Fruit fly (Drosophila melanogaster): ENCODE data around the gene Idgf3.

Gene Idgf3

DNA sequence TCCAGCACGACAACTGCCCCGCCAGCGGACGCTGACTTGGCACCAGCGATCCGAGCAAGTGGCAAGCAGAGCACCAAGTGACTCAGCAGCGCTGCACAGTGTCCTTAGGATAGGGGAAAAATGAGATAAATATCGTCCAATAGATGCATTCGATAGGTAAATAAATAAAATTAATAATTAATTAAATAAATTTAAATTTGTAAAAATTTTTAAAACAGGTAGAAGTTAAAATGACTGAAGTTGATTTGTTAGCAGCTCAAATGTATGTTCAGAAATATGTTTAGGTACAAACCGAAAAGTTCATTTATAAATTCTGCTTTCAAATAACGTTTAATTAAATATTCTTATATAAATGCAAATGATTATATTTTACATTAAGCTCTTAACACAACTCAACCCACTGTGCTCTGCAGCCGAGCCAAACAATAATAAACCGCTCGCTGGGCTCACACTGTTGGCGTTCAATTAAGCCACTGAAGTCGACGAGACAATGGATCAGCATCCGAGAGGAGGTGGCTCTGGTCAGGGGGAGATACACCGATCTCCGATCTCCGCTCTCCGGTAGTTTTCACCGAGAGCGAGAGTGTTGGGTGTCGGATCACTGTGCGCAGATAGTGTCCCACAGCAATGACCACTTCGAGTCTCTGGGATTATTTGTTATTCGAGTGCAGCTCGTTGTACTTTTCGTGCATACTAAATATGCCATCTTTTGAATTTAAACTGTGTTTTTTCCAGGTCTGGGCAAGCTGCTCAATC, 2.1 kb upstream of the Idgf3 start, which contains the start of gene CG5888:
Gene CG5888 (minus strand): TSS at position 19 of the 756 bp plus-strand sequence.
- TF ChIP-seq psq (optimal IDR thresholded peaks at IDR 0.05) (no peak), Sin3A (optimal IDR thresholded peaks at IDR 0.05) (no peak)

DNA sequence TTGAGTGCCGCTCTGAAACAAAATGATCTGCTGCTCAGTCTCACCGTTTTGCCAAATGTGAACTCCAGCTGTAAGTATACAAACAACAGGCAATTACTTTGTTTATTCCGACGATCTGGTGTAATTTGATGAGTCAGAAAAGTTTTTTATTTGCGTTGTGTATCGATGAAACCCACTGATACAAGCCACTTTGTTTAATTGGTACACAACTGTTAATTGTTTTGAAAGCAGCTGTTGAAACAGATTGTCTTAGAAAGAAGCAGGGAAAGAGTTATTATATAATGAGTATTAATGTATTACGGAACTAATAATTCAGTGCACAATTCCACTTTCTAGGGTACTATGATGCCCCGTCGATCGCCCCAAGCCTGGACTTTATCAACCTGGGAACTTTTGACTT, 1.2 kb downstream of the Idgf3 start:
- no peak for TF ChIP-seq Sin3A (optimal IDR thresholded peaks at IDR 0.05)
- TF ChIP-seq ttk (optimal IDR thresholded peaks at IDR 0.05), result no peak
- no peak for TF ChIP-seq h (optimal IDR thresholded peaks at IDR 0.05)
- no peak for TF ChIP-seq insv (optimal IDR thresholded peaks at IDR 0.05)
- no peak for TF ChIP-seq Myc (optimal IDR thresholded peaks at IDR 0.05)
- no peak for TF ChIP-seq psq (optimal IDR thresholded peaks at IDR 0.05)

DNA sequence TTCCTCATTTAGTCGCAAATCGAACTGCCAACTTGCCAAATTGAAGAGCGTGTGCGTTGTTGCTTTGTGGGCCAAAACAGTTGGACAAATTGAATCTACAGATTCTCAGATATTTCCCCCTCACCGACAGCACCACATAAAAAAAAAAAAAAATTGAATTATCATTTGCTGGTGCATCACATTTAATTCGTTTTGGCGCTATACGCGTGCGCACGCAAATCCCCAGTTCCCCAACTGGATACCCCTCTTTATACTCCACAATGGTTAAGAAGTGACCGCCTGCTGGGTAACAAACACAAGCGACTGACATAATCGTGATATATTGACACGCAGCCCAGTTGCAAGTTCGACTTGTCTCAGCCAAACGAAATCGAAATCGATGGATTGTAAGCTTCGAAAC, 7.7 kb downstream of the Idgf3 start:
- TF ChIP-seq Myc (optimal IDR thresholded peaks at IDR 0.05) (no peak), ttk (optimal IDR thresholded peaks at IDR 0.05) (no peak), insv (optimal IDR thresholded peaks at IDR 0.05) (no peak), Sin3A (optimal IDR thresholded peaks at IDR 0.05) (no peak), h (optimal IDR thresholded peaks at IDR 0.05) (no peak), psq (optimal IDR thresholded peaks at IDR 0.05) (no peak)

DNA sequence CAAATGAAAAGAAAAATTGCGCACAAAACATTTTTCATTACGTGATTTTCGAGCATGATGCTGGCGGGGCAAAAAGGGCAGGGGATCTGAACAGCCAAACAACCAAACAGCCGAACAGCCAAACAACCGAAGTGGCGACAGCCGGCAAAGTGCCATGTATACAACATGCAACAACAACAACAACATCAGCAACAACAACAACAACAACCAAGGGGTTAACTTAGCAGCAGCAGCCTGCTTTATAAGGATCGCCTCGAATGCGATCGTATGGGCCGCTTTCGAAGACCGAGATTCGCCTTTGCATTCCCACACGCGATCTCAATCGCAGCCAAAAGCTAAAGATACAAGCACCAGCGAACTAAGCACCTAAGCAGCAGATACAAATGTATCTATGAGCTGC, 12.9 kb downstream of the Idgf3 start:
- TF ChIP-seq Myc (optimal IDR thresholded peaks at IDR 0.05) (no peak), psq (optimal IDR thresholded peaks at IDR 0.05) (no peak), ttk (optimal IDR thresholded peaks at IDR 0.05) (no peak), h (optimal IDR thresholded peaks at IDR 0.05) (no peak), Sin3A (optimal IDR thresholded peaks at IDR 0.05) (no peak), insv (optimal IDR thresholded peaks at IDR 0.05) (no peak)

DNA sequence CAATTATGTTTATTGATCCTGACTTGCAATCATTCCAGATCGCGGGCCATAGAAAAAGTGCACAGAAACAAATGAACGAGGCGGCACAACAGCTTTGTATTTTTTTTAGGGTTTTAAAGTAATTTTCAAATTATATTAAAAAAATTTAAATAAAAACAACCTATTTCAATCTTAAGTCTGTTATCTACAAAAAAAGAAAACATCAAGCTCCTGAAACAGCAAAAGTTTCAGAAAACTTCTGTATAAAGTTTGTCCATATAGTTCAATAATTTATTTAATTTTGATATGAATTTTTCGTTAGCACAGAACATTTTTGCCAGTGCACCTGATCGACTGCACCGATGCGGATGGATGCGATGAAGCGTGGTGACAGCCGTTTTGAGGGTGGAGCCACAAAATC, 19.0 kb downstream of the Idgf3 start:
- TF ChIP-seq insv (optimal IDR thresholded peaks at IDR 0.05) (no peak), psq (optimal IDR thresholded peaks at IDR 0.05) (no peak), Sin3A (optimal IDR thresholded peaks at IDR 0.05) (no peak), h (optimal IDR thresholded peaks at IDR 0.05) (no peak), Myc (optimal IDR thresholded peaks at IDR 0.05) (no peak), ttk (optimal IDR thresholded peaks at IDR 0.05) (no peak)

DNA sequence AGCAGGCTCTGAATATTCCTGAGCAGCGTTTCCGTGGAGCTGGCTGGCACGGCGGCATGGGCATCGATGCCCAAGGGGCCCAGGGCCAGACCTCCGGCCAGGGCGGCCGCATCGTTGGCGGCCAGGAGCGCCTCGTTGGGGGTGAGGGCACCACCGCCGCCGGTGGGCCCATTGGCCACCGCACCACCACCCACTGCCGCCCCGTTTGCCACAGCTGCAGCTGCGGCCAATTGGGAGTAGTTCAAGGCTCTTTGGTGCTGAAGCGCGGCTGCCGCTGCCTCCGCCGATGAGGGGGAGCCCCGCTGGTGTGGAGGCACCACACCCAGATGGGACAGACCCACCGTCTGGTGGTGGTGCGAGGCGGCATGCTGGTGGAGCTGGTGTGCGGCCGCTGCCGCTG, 21.5 kb downstream of the Idgf3 start:
- TF ChIP-seq insv (optimal IDR thresholded peaks at IDR 0.05), result no peak
- no peak for TF ChIP-seq psq (optimal IDR thresholded peaks at IDR 0.05)
- TF ChIP-seq Sin3A (optimal IDR thresholded peaks at IDR 0.05), result no peak
- TF ChIP-seq ttk (optimal IDR thresholded peaks at IDR 0.05), result no peak
- no peak for TF ChIP-seq h (optimal IDR thresholded peaks at IDR 0.05)
- TF ChIP-seq Myc (optimal IDR thresholded peaks at IDR 0.05), result no peak

DNA sequence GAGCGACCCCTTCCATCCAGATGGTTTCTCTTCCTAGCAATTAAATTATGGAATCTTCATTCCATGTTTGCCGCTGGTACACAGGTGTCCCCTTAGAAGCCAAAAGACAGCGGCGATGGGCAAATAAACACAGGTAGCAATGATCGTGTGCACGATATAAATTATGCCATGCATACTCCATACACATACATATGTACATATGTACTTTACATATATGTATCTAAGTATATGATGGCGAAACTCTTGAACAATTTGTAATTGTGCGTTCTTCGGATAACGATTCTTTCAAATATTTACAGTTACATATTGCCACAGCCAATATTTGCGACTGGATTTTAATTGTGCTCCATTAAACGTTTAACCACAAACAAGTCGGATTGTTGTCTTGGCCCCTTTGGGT, 25.8 kb downstream of the Idgf3 start:
- TF ChIP-seq Sin3A (optimal IDR thresholded peaks at IDR 0.05), result no peak
- TF ChIP-seq psq (optimal IDR thresholded peaks at IDR 0.05), result no peak
- no peak for TF ChIP-seq ttk (optimal IDR thresholded peaks at IDR 0.05)
- no peak for TF ChIP-seq insv (optimal IDR thresholded peaks at IDR 0.05)
- TF ChIP-seq h (optimal IDR thresholded peaks at IDR 0.05), result no peak

DNA sequence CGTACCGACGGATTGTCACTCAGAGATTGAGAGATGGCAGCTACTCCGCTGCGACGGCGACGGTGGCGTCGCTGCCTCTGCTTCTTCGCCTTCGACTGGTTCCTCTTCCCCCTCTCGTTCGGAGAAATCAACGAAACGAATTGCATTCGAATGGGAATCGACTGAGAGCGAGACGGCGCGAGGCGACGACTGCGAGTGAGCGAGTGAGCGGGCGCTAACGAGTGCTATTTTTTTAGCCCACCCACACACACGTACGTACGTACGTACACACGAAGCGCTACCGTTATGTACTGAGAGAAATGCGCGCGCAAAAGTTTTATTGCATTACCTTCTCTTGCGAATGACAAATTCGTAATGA, 34.9 kb downstream of the Idgf3 start, which contains the start of gene dac:
Gene dac (minus strand): TSS at position 356 of the 358 bp plus-strand sequence.
- TF ChIP-seq Myc (optimal IDR thresholded peaks at IDR 0.05) (no peak), h (optimal IDR thresholded peaks at IDR 0.05) (no peak), insv (optimal IDR thresholded peaks at IDR 0.05) (no peak), ttk (optimal IDR thresholded peaks at IDR 0.05) (no peak), psq (optimal IDR thresholded peaks at IDR 0.05) (no peak), Sin3A (optimal IDR thresholded peaks at IDR 0.05) (no peak)

DNA sequence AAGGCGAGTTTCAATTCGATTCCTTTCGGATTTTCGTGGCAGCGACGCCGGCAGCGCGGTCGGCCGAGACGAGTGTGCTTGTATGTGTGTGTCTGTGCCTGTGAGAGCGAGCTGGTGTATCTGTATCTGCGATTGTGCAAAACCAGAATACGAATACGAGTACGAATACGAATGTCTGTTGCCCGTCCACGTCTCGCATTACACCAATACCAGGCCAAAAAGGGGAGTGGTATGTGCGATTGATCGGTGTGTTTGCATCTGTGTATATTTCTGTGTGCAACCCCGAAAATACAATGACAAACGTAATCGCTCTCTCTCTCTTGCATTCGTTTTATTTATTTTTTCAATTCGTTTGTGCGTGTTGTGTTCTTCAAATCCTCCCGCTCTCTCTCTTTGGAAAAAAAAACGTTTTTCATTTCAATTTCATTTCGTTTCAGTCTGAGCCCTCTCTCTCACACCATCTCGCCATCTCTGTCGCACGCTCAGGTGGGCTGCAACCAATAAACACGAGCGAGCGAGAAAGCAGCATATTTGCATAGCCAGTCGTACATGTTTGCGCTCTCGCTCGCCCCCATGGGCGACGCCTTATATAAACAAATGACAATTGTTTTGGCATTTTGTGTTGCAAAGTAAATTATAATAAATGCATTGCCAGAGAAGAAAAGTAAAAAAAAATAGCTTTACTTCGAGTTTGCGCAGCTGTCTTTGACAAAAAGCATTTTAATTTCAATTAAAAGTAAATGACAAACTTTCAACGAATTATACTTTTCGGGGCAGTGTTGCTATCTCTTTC, 35.5 kb downstream of the Idgf3 start:
- TF ChIP-seq psq (optimal IDR thresholded peaks at IDR 0.05) (no peak), insv (optimal IDR thresholded peaks at IDR 0.05) (no peak), Sin3A (optimal IDR thresholded peaks at IDR 0.05) (no peak), ttk (optimal IDR thresholded peaks at IDR 0.05) (no peak), Myc (optimal IDR thresholded peaks at IDR 0.05) (no peak), h (optimal IDR thresholded peaks at IDR 0.05) (no peak)

DNA sequence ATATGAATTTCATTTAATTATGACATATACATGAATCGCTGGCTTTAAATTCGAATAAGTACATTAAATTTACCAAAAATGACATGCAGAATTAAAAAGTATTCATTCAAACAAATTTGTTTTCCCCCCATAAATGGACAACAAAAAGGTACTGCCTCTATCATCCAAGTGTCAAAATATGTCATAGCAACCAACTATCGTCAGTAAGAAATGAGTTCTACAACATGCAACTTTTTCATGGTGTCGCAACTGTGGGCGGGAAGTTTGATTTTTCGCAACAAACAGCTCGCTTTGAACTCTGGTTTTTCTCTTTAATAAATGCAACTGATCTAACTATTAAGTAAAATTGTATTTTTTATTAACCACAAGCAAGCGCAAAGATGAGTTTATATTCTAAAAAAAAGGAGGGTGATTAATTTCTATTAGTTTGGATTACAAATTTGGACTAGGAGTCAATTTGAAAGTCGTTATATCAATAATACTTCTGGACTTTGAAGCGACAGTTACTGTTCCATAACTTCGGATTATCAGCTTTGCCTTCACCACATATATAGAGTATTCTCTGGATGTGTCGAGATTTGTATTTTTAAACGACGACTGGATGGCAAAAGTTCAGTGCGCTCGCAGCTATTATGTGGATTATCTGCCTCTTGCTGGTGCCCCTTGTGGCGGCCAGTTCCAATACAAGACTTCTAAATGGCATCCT, 37.0 kb downstream of the Idgf3 start, which contains the start of gene Nepl8:
Gene Nepl8 (plus strand): TSS at position 578 of the 706 bp plus-strand sequence.
- TF ChIP-seq insv (optimal IDR thresholded peaks at IDR 0.05) (no peak), Sin3A (optimal IDR thresholded peaks at IDR 0.05) (no peak), Myc (optimal IDR thresholded peaks at IDR 0.05) (no peak), psq (optimal IDR thresholded peaks at IDR 0.05) (no peak), ttk (optimal IDR thresholded peaks at IDR 0.05) (no peak), h (optimal IDR thresholded peaks at IDR 0.05) (no peak)

DNA sequence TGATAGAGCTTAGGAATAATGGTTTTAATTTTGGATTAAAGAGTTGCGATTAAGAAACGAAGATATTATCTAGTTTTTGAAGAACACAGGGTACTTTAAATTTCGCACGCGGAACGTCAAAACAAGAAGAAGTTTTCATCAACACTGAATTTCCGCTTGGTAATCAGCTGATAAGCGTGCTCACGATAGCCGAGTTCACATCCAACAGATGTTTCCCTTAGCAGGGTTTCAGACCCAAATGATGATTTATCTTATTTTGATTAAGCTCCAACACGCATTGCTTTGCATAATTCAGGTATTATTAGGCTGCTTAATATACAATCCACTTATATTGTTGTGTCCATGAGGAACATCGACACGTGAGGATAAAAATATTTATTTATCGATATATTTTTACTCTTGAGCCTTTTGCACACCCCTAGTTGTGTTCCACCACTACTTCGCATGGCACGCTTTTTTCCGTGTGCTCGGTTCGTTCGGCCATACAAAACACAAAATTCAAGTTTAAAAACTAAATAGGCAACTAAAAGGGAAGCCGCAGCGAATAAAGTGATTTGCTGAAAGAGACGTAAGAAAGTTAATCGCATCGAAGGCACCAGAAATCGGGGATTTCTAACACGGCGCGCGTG, 40.5 kb downstream of the Idgf3 start, which contains the start of gene Tpr2:
Gene Tpr2 (plus strand): TSS at position 418 of the 629 bp plus-strand sequence.
- no peak for TF ChIP-seq Myc (optimal IDR thresholded peaks at IDR 0.05)
- TF ChIP-seq h (optimal IDR thresholded peaks at IDR 0.05), result no peak
- no peak for TF ChIP-seq insv (optimal IDR thresholded peaks at IDR 0.05)
- no peak for TF ChIP-seq ttk (optimal IDR thresholded peaks at IDR 0.05)
- no peak for TF ChIP-seq Sin3A (optimal IDR thresholded peaks at IDR 0.05)
